Fruit fly (Drosophila melanogaster) whole organism, embryonic: ENCODE results near the gene GABPI.
A peak's percentile ranks its signal among the peaks of the same experiment; 100 is the strongest.

Experiments
- Nf-YA ChIP-seq: fragments of 200-800 bp; sonication (Bioruptor generic); IDR thresholded peaks from 2 replicates; pipeline ENCODE4 v1.3.6; 2022; ENCODE audit warnings: missing biosample characterization, missing genetic modification characterization
- ap ChIP-seq: fragments of 200-800 bp; sonication (Bioruptor generic); IDR thresholded peaks from 2 replicates; pipeline ENCODE4 v1.3.6; 2022; ENCODE audit warnings: missing biosample characterization, missing genetic modification characterization
- cas ChIP-seq: fragments of 200-800 bp; sonication (Bioruptor generic); IDR thresholded peaks from 2 replicates; pipeline ENCODE4 v1.3.6; 2022; ENCODE audit warnings: missing biosample characterization, missing genetic modification characterization
- cato ChIP-seq: fragments of 200-800 bp; sonication (Bioruptor generic); optimal IDR thresholded peaks from 2 replicates; lab custom pipeline; 2016; ENCODE audit warnings: missing biosample characterization, missing genetic modification characterization, borderline replicate concordance
- dimm ChIP-seq: fragments of 200-800 bp; sonication (Bioruptor generic); IDR thresholded peaks from 2 replicates; pipeline ENCODE4 v1.3.6; 2022; ENCODE audit warnings: missing biosample characterization, missing genetic modification characterization
- eyg ChIP-seq: fragments of 200-800 bp; sonication (Bioruptor generic); optimal IDR thresholded peaks from 3 replicates; lab custom pipeline; 2016; ENCODE audit warnings: missing biosample characterization, missing genetic modification characterization
- slou ChIP-seq: fragments of 200-800 bp; sonication (Bioruptor generic); optimal IDR thresholded peaks from 3 replicates; lab custom pipeline; 2016; ENCODE audit warnings: missing biosample characterization, missing genetic modification characterization
- twi ChIP-seq: fragments of 200-800 bp; optimal IDR thresholded peaks from 2 replicates; lab custom pipeline; 2019; ENCODE audit warnings: missing biosample characterization, mild to moderate bottlenecking, missing genetic modification characterization, moderate library complexity

GABPI gene

dm6 chr2L:3078741-3079140 lies 48.4 kb downstream of the GABPI start (continued):
- TF ChIP-seq ap (GFP tag; lab: Robert Waterston, UW): no peak
- TF ChIP-seq eyg (GFP tag; lab: Kevin White, UChicago): no peak
- no peak for TF ChIP-seq slou
- no peak for TF ChIP-seq Nf-YA (GFP tag; lab: Robert Waterston, UW)
- TF ChIP-seq twi (tag; lab: Kevin White, UChicago): peak; percentile 25
- no peak for TF ChIP-seq cas (GFP tag; lab: Robert Waterston, UW)
- TF ChIP-seq cato (GFP tag; lab: Kevin White, UChicago): no peak
- TF ChIP-seq dimm: no peak
